Worm (Caenorhabditis elegans) whole organism, L3 larva: Measurements from ENCODE around the gene lst-6.

Source experiments
- ceh-9 ChIP-seq: sonication (generic microtip); optimal IDR thresholded peaks from 2 replicates; lab custom pipeline; 2018; ENCODE audit warnings: missing biosample characterization, missing genetic modification characterization
- fkh-10 ChIP-seq: sonication (generic microtip); optimal IDR thresholded peaks from 2 replicates; lab custom pipeline; 2017; ENCODE audit warnings: missing biosample characterization, missing genetic modification reagents, missing genetic modification characterization
- fos-1 ChIP-seq: fragments of 150-350 bp; optimal IDR thresholded peaks from 2 replicates; lab custom pipeline; 2014; ENCODE audit warnings: missing biosample characterization, missing genetic modification characterization
- hmg-11 ChIP-seq: sonication (generic microtip); optimal IDR thresholded peaks from 2 replicates; lab custom pipeline; 2016; ENCODE audit warnings: missing genetic modification characterization, missing compliant biosample characterization
- nhr-12 ChIP-seq: fragments of 150-350 bp; optimal IDR thresholded peaks from 2 replicates; lab custom pipeline; 2014; ENCODE audit warnings: missing biosample characterization, missing genetic modification characterization
- nhr-76 ChIP-seq: fragments of 150-350 bp; sonication (generic microtip); optimal IDR thresholded peaks from 5 replicates; lab custom pipeline; 2014; ENCODE audit warnings: missing biosample characterization, missing genetic modification characterization
- pha-4 ChIP-seq: fragments of 150-350 bp; optimal IDR thresholded peaks from 2 replicates; lab custom pipeline; 2014; ENCODE audit warnings: missing biosample characterization, missing genetic modification reagents, missing genetic modification characterization
- snpc-4 ChIP-seq: fragments of 150-350 bp; optimal IDR thresholded peaks from 2 replicates; lab custom pipeline; 2014; ENCODE audit warnings: missing biosample characterization, missing genetic modification characterization
- zag-1 ChIP-seq: fragments of 150-350 bp; optimal IDR thresholded peaks from 2 replicates; lab custom pipeline; 2014; ENCODE audit warnings: missing biosample characterization, missing genetic modification characterization

DNA sequence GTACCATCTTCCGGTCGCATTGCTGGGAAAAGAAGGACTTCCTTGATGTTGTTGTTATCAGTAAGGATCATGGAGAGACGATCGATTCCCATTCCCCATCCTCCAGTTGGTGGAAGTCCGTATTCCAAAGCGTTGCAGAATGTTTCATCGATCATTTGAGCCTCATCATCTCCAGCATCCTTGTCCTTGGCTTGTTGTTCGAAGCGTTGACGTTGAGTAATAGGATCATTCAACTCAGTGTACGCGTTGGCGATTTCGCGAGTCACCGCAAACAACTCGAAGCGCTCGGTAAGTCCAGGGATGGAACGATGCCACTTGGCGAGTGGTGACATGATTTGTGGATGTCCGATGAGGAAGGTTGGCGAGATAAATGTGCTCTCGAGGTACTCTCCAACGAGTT is 48.1 kb upstream of the lst-6 start:
- TF ChIP-seq hmg-11 (tag; lab: Kevin White, UChicago) (no peak), fkh-10 (GFP tag; lab: Kevin White, UChicago) (no peak), snpc-4 (tag; lab: Kevin White, UChicago) (no peak), nhr-12 (tag; lab: Kevin White, UChicago) (no peak), fos-1 (no peak), ceh-9 (tag; lab: Kevin White, UChicago) (no peak), zag-1 (no peak), nhr-76 (no peak), pha-4 (tag; lab: Kevin White, UChicago) (no peak)
